Worm (Caenorhabditis elegans): ENCODE results near the gene F44E5.4.
A peak's percentile ranks its signal among the peaks of the same experiment; 100 is the strongest.

F44E5.4 gene

ce11 chrII:11724362-11724761, 34.7 kb downstream of the F44E5.4 start (continued):
- TF ChIP-seq aly-2 (tag; optimal IDR thresholded peaks at IDR 0.05) (no peak), lsy-2 (tag; optimal IDR thresholded peaks at IDR 0.05) (peak; percentile 23 to 44), lin-14 (GFP tag; optimal IDR thresholded peaks at IDR 0.05) (peak; percentile 89), ceh-90 (tag; optimal IDR thresholded peaks at IDR 0.05) (no peak), nhr-20 (tag; optimal IDR thresholded peaks at IDR 0.05) (peak; percentile 77), nhr-19 (GFP tag; conservative IDR thresholded peaks at IDR 0.05) (peak; percentile 61), nhr-47 (tag; optimal IDR thresholded peaks at IDR 0.05) (peak; percentile 50), lir-3 (tag; optimal IDR thresholded peaks at IDR 0.05; ENCODE audit: poor library complexity) (no peak), C04F5.9 (tag; optimal IDR thresholded peaks at IDR 0.05) (no peak), swsn-7 (tag; optimal IDR thresholded peaks at IDR 0.05) (peak; percentile 51), irx-1 (tag; optimal IDR thresholded peaks at IDR 0.05) (peak; percentile 29), nhr-85 (tag) (peak; percentile 57), ceh-82 (tag; optimal IDR thresholded peaks at IDR 0.05) (peak in 1 of 3 experiments; percentile 41), aha-1 (tag; optimal IDR thresholded peaks at IDR 0.05) (no peak), dsc-1 (tag; optimal IDR thresholded peaks at IDR 0.05) (peak; percentile 38), ces-1 (GFP tag; optimal IDR thresholded peaks at IDR 0.05) (peak; percentile 1), lin-15B (tag; optimal IDR thresholded peaks at IDR 0.05) (no peak), rnt-1 (tag; optimal IDR thresholded peaks at IDR 0.05) (peak; percentile 39), hlh-4 (tag; optimal IDR thresholded peaks at IDR 0.05) (no peak), fkh-10 (GFP tag; optimal IDR thresholded peaks at IDR 0.05) (peak; percentile 61), hlh-17 (GFP tag; optimal IDR thresholded peaks at IDR 0.05; ENCODE audit: borderline replicate concordance) (no peak), efl-1 (optimal IDR thresholded peaks at IDR 0.05) (peak; percentile 27 to 38), efl-1 (GFP tag; optimal IDR thresholded peaks at IDR 0.05 in 1 of 2) (peak in 1 of 2 experiments; percentile 43), alr-1 (tag; optimal IDR thresholded peaks at IDR 0.05; ENCODE audit: borderline replicate concordance) (no peak), unc-98 (GFP tag; IDR thresholded peaks at IDR 0.05) (no peak)

- no peak for TF ChIP-seq xbp-1 (tag; optimal IDR thresholded peaks at IDR 0.05)
- TF ChIP-seq ztf-11 (tag; optimal IDR thresholded peaks at IDR 0.05): no peak
- peak; percentile 40 for TF ChIP-seq dsc-1 (tag; optimal IDR thresholded peaks at IDR 0.05)
Observed at ce11 chrII:11723904-11724303, 35.2 kb downstream of the F44E5.4 start, which contains the start of gene ldh-1. TSS of gene ldh-1 (plus strand) at chrII:11724204.

- TF ChIP-seq elt-3 (tag; optimal IDR thresholded peaks at IDR 0.05) (no peak), vab-15 (tag; optimal IDR thresholded peaks at IDR 0.05) (no peak), ceh-63 (GFP tag; optimal IDR thresholded peaks at IDR 0.05) (no peak), fkh-8 (tag; optimal IDR thresholded peaks at IDR 0.05) (peak; percentile 90), pax-3 (tag; optimal IDR thresholded peaks at IDR 0.05) (peak; percentile 2), tbx-2 (tag; optimal IDR thresholded peaks at IDR 0.05) (no peak), sox-4 (tag; optimal IDR thresholded peaks at IDR 0.05) (peak; percentile 17), nhr-71 (tag; optimal IDR thresholded peaks at IDR 0.05) (peak; percentile 11)
Observed at ce11 chrII:11722164-11722563, 36.9 kb downstream of the F44E5.4 start.

- no peak for TF ChIP-seq fkh-10 (GFP tag; optimal IDR thresholded peaks at IDR 0.05)
- TF ChIP-seq blmp-1 (tag; optimal IDR thresholded peaks at IDR 0.05): no peak
- no peak for TF ChIP-seq egl-13 (tag; optimal IDR thresholded peaks at IDR 0.05)
Observed at ce11 chrII:11721604-11722003, 37.5 kb downstream of the F44E5.4 start.
